Worm (Caenorhabditis elegans) whole organism, young adult: ENCODE data around the gene F55C12.4.

Source experiments
- B0019.2 ChIP-seq: fragments of 200-800 bp; sonication (Bioruptor generic); conservative IDR thresholded peaks from 2 replicates; pipeline ENCODE4 v1.3.6; 2022; ENCODE audit warnings: missing genetic modification reagents, missing genetic modification characterization, missing compliant biosample characterization
- C06A6.2 ChIP-seq: fragments of 200-800 bp; sonication (Bioruptor generic); conservative IDR thresholded peaks from 2 replicates; pipeline ENCODE4 v1.3.6; 2022; ENCODE audit warnings: missing genetic modification characterization, missing compliant biosample characterization
- C17E4.6 ChIP-seq: fragments of 200-800 bp; sonication (Bioruptor generic); IDR thresholded peaks from 2 replicates; pipeline ENCODE4 v1.3.6; 2022; ENCODE audit warnings: missing genetic modification reagents, missing genetic modification characterization, missing compliant biosample characterization
- F22D6.2 ChIP-seq: sonication (generic microtip); optimal IDR thresholded peaks from 2 replicates; lab custom pipeline; 2016; ENCODE audit warnings: mild to moderate bottlenecking, missing genetic modification characterization, missing compliant biosample characterization
- F23B12.7 ChIP-seq: sonication (generic microtip); optimal IDR thresholded peaks from 2 replicates; lab custom pipeline; 2017; ENCODE audit warnings: missing genetic modification characterization, mild to moderate bottlenecking, missing compliant biosample characterization, antibody characterized with exemption, moderate library complexity; ENCODE audit not compliant: insufficient read depth
- F33H1.4 ChIP-seq: fragments of 200-800 bp; sonication (Bioruptor generic); IDR thresholded peaks from 2 replicates; pipeline ENCODE4 v1.3.6; 2022; ENCODE audit warnings: missing genetic modification reagents, missing genetic modification characterization, missing compliant biosample characterization
- F37B4.10 ChIP-seq: fragments of 200-800 bp; sonication (Bioruptor generic); IDR thresholded peaks from 2 replicates; pipeline ENCODE4 v1.3.6; 2022; ENCODE audit warnings: missing genetic modification characterization, missing compliant biosample characterization
- F49E8.2 ChIP-seq: sonication (generic microtip); optimal IDR thresholded peaks from 3 replicates; lab custom pipeline; 2017; ENCODE audit warnings: missing genetic modification characterization, mild to moderate bottlenecking, missing compliant biosample characterization, antibody characterized with exemption, moderate library complexity; ENCODE audit not compliant: insufficient read depth
- Y53F4B.3 ChIP-seq: fragments of 200-800 bp; sonication (Bioruptor generic); IDR thresholded peaks from 2 replicates; pipeline ENCODE4 v1.3.6; 2022; ENCODE audit warnings: missing genetic modification reagents, missing genetic modification characterization, missing compliant biosample characterization
- Y67H2A.10 ChIP-seq: fragments of 200-800 bp; sonication (Bioruptor generic); conservative IDR thresholded peaks from 2 replicates; pipeline ENCODE4 v1.3.6; 2022; ENCODE audit warnings: missing genetic modification reagents, missing genetic modification characterization, missing compliant biosample characterization
- Y79H2A.3 ChIP-seq: fragments of 200-800 bp; sonication (Bioruptor generic); conservative IDR thresholded peaks from 2 replicates; pipeline ENCODE4 v1.3.6; 2022; ENCODE audit warnings: missing genetic modification reagents, missing genetic modification characterization, missing compliant biosample characterization
- ZK185.1 ChIP-seq: sonication (generic microtip); optimal IDR thresholded peaks from 2 replicates; lab custom pipeline; 2016; ENCODE audit warnings: mild to moderate bottlenecking, missing genetic modification characterization, missing compliant biosample characterization; ENCODE audit not compliant: poor library complexity, severe bottlenecking
- aptf-2 ChIP-seq: fragments of 200-800 bp; sonication (Bioruptor generic); conservative IDR thresholded peaks from 2 replicates; pipeline ENCODE4 v1.3.6; 2022; ENCODE audit warnings: missing genetic modification reagents, missing genetic modification characterization, missing compliant biosample characterization
- attf-5 ChIP-seq: fragments of 200-800 bp; sonication (Bioruptor generic); optimal IDR thresholded peaks from 2 replicates; lab custom pipeline; 2018; ENCODE audit warnings: mild to moderate bottlenecking, missing genetic modification characterization, missing compliant biosample characterization
- attf-6 ChIP-seq: fragments of 200-800 bp; sonication (Bioruptor generic); IDR thresholded peaks from 2 replicates; pipeline ENCODE4 v1.3.6; 2022; ENCODE audit warnings: missing genetic modification reagents, missing genetic modification characterization, missing compliant biosample characterization
- bed-1 ChIP-seq: fragments of 200-800 bp; sonication (Bioruptor generic); IDR thresholded peaks from 2 replicates; pipeline ENCODE4 v1.3.6; 2022; ENCODE audit warnings: missing genetic modification reagents, missing genetic modification characterization, missing compliant biosample characterization
- bed-2 ChIP-seq: fragments of 200-800 bp; sonication (Bioruptor generic); IDR thresholded peaks from 2 replicates; pipeline ENCODE4 v1.3.6; 2022; ENCODE audit warnings: missing genetic modification reagents, missing genetic modification characterization, missing compliant biosample characterization
- ccch-3 ChIP-seq: fragments of 200-800 bp; sonication (Bioruptor generic); optimal IDR thresholded peaks from 2 replicates; lab custom pipeline; 2018; ENCODE audit warnings: mild to moderate bottlenecking, missing genetic modification characterization, missing compliant biosample characterization
- cebp-1 ChIP-seq, 2 experiments: fragments of 200-800 bp in 1 of 2; sonication (Bioruptor generic) in 1 of 2; sonication (generic microtip) in 1 of 2; IDR thresholded peaks in 1 of 2; optimal IDR thresholded peaks in 1 of 2; 2 replicates each; pipeline versions ENCODE4 v1.3.6 to Lab custom; 2017 to 2022; ENCODE audit warnings: missing compliant biosample characterization in 2 of 2, missing genetic modification characterization in 2 of 2, mild to moderate bottlenecking in 1 of 2, missing genetic modification reagents in 1 of 2, moderate library complexity in 1 of 2
- ceh-100 ChIP-seq: fragments of 200-800 bp; sonication (Bioruptor generic); IDR thresholded peaks from 2 replicates; pipeline ENCODE4 v1.3.6; 2022; ENCODE audit warnings: missing genetic modification reagents, missing genetic modification characterization, missing compliant biosample characterization
- ceh-91 ChIP-seq: fragments of 200-800 bp; sonication (Bioruptor generic); IDR thresholded peaks from 2 replicates; pipeline ENCODE4 v1.3.6; 2022; ENCODE audit warnings: missing genetic modification reagents, missing genetic modification characterization, missing compliant biosample characterization
- chd-7 ChIP-seq: sonication (generic microtip); optimal IDR thresholded peaks from 2 replicates; lab custom pipeline; 2016; ENCODE audit warnings: mild to moderate bottlenecking, missing genetic modification characterization, moderate library complexity, missing compliant biosample characterization
- die-1 ChIP-seq: sonication (generic microtip); optimal IDR thresholded peaks from 2 replicates; lab custom pipeline; 2016; ENCODE audit warnings: missing genotype, mild to moderate bottlenecking, missing genetic modification characterization, missing compliant biosample characterization
- dox-1 ChIP-seq: fragments of 200-800 bp; sonication (Bioruptor generic); IDR thresholded peaks from 2 replicates; pipeline ENCODE4 v1.3.6; 2022; ENCODE audit warnings: missing genetic modification reagents, missing genetic modification characterization, missing compliant biosample characterization
- dpl-1 ChIP-seq: fragments of 150-350 bp; optimal IDR thresholded peaks from 2 replicates; lab custom pipeline; 2014; ENCODE audit warnings: missing biosample characterization, missing genetic modification reagents, missing genetic modification characterization
- efl-1 ChIP-seq: fragments of 150-350 bp; optimal IDR thresholded peaks from 2 replicates; lab custom pipeline; 2014; ENCODE audit warnings: missing biosample characterization, missing genetic modification reagents, missing genetic modification characterization
- egl-18 ChIP-seq: fragments of 200-800 bp; sonication (Bioruptor generic); IDR thresholded peaks from 2 replicates; pipeline ENCODE4 v1.3.6; 2022; ENCODE audit warnings: missing genetic modification reagents, missing genetic modification characterization, missing compliant biosample characterization
- egrh-3 ChIP-seq: fragments of 200-800 bp; sonication (Bioruptor generic); IDR thresholded peaks from 2 replicates; pipeline ENCODE4 v1.3.6; 2022; ENCODE audit warnings: missing genetic modification reagents, missing genetic modification characterization, missing compliant biosample characterization
- ets-4 ChIP-seq: fragments of 200-800 bp; sonication (Bioruptor generic); optimal IDR thresholded peaks from 2 replicates; lab custom pipeline; 2018; ENCODE audit warnings: mild to moderate bottlenecking, missing genetic modification characterization, missing compliant biosample characterization
- let-607 ChIP-seq, 2 experiments: fragments of 200-800 bp in 1 of 2; sonication (Bioruptor generic) in 1 of 2; sonication (generic microtip) in 1 of 2; optimal IDR thresholded peaks; 2 replicates each; lab custom pipeline; 2016 to 2018; ENCODE audit warnings: mild to moderate bottlenecking in 2 of 2, missing compliant biosample characterization in 2 of 2, missing genetic modification characterization in 2 of 2, moderate library complexity in 2 of 2, missing genotype in 1 of 2
- lin-35 ChIP-seq, 3 experiments: fragments of 150-350 bp in 2 of 3; sonication (generic microtip) in 1 of 3; optimal IDR thresholded peaks; 2 replicates each; lab custom pipeline; 2014 to 2018; ENCODE audit warnings: missing biosample characterization in 3 of 3, missing genetic modification characterization in 3 of 3, missing genetic modification reagents in 3 of 3
- lin-40 ChIP-seq: sonication (generic microtip); optimal IDR thresholded peaks from 2 replicates; lab custom pipeline; 2016; ENCODE audit warnings: missing genetic modification characterization, mild to moderate bottlenecking, missing compliant biosample characterization, missing genotype, missing genetic modification reagents
- lin-54 ChIP-seq: fragments of 200-800 bp; sonication (Bioruptor generic); optimal IDR thresholded peaks from 2 replicates; lab custom pipeline; 2018; ENCODE audit warnings: mild to moderate bottlenecking, missing genetic modification characterization, missing compliant biosample characterization
- lsl-1 ChIP-seq: fragments of 200-800 bp; sonication (Bioruptor generic); optimal IDR thresholded peaks from 2 replicates; lab custom pipeline; 2018; ENCODE audit warnings: mild to moderate bottlenecking, missing genetic modification characterization, moderate library complexity, missing compliant biosample characterization
- madf-6 ChIP-seq: fragments of 200-800 bp; sonication (Bioruptor generic); IDR thresholded peaks from 2 replicates; pipeline ENCODE4 v1.3.6; 2022; ENCODE audit warnings: missing genetic modification reagents, missing genetic modification characterization, missing compliant biosample characterization
- madf-8 ChIP-seq: fragments of 200-800 bp; sonication (Bioruptor generic); conservative IDR thresholded peaks from 2 replicates; pipeline ENCODE4 v1.3.6; 2022; ENCODE audit warnings: missing genetic modification reagents, missing genetic modification characterization, missing compliant biosample characterization
- mcd-1 ChIP-seq: fragments of 200-800 bp; sonication (Bioruptor generic); IDR thresholded peaks from 2 replicates; pipeline ENCODE4 v1.3.6; 2022; ENCODE audit warnings: missing genetic modification reagents, missing genetic modification characterization, missing compliant biosample characterization
- nfyb-1 ChIP-seq: fragments of 200-800 bp; sonication (Bioruptor generic); IDR thresholded peaks from 2 replicates; pipeline ENCODE4 v1.3.6; 2022; ENCODE audit warnings: missing genetic modification reagents, missing genetic modification characterization, missing compliant biosample characterization
- nhr-80 ChIP-seq: sonication (generic microtip); optimal IDR thresholded peaks from 2 replicates; lab custom pipeline; 2016; ENCODE audit warnings: missing genetic modification characterization, missing compliant biosample characterization
- pha-4 ChIP-seq: fragments of 150-350 bp; sonication (generic microtip); optimal IDR thresholded peaks from 2 replicates; lab custom pipeline; 2014; ENCODE audit warnings: missing biosample characterization, missing genetic modification reagents, missing genetic modification characterization
- snpc-1.1 ChIP-seq: sonication (generic microtip); optimal IDR thresholded peaks from 2 replicates; lab custom pipeline; 2017; ENCODE audit warnings: missing genetic modification characterization, mild to moderate bottlenecking, missing compliant biosample characterization, antibody characterized with exemption, moderate library complexity, missing genotype, missing genetic modification reagents; ENCODE audit not compliant: insufficient read depth
- ztf-28 ChIP-seq: fragments of 200-800 bp; sonication (Bioruptor generic); IDR thresholded peaks from 2 replicates; pipeline ENCODE4 v1.3.6; 2022; ENCODE audit warnings: missing genetic modification reagents, missing genetic modification characterization, missing compliant biosample characterization
- ztf-6 ChIP-seq: fragments of 200-800 bp; sonication (Bioruptor generic); IDR thresholded peaks from 2 replicates; pipeline ENCODE4 v1.3.6; 2022; ENCODE audit warnings: missing genetic modification reagents, missing genetic modification characterization, missing compliant biosample characterization

The F55C12.4 gene

DNA sequence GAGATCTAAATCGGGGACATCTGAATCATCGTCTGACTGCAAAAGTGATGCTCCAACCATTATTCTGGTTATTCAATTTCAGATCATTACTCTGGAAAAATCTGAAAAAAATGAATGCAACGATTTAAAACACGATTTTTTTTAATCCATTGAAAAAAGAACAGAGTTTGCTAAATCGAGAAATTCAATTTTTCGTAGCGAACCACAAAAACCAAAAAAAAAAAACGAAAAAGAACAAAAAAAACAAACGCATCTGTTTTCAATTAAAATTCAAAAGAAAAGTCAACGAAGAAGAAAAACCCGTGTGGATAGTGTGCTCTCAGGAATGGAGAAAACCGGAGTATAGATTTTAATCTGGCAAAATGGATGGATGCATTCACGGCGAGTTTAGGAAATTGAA is at the start of gene F55C12.4:
Gene F55C12.4, minus strand, starts transcription at position 101 of the 400 bp plus-strand sequence.
- TF ChIP-seq ztf-28 (GFP tag; lab: Robert Waterston, UW) (no peak), F49E8.2 (no peak), ets-4 (GFP tag; lab: Kevin White, UChicago) (no peak), bed-1 (GFP tag; lab: Robert Waterston, UW) (no peak), ztf-6 (GFP tag; lab: Robert Waterston, UW) (no peak), lin-35 (GFP tag; optimal IDR thresholded peaks at IDR 0.05; lab: Kevin White, UChicago) (no peak), F22D6.2 (tag; lab: Kevin White, UChicago) (no peak), lin-40 (tag; lab: Kevin White, UChicago) (no peak), Y53F4B.3 (GFP tag; lab: Robert Waterston, UW) (no peak), F37B4.10 (GFP tag; lab: Robert Waterston, UW) (no peak), egrh-3 (GFP tag; lab: Robert Waterston, UW) (no peak), ccch-3 (no peak), C17E4.6 (GFP tag; lab: Robert Waterston, UW) (no peak), dox-1 (GFP tag; lab: Robert Waterston, UW) (no peak), attf-6 (GFP tag; lab: Robert Waterston, UW) (no peak)

- TF ChIP-seq bed-2 (GFP tag; lab: Robert Waterston, UW): no peak
- peak; percentile 71 for TF ChIP-seq nhr-80
- no peak for TF ChIP-seq ceh-91
- 0 out of 2 replicates have a peak, but pooled peaks have one; percentile 8 for TF ChIP-seq madf-6 (GFP tag; lab: Robert Waterston, UW)
- 0 out of 2 replicates have a peak, but pooled peaks have one; percentile 14 for TF ChIP-seq ceh-100 (GFP tag; lab: Robert Waterston, UW)
- TF ChIP-seq F33H1.4 (GFP tag; lab: Robert Waterston, UW): no peak
- peak; percentile 81 for TF ChIP-seq F23B12.7
- TF ChIP-seq cebp-1 (GFP tag; IDR thresholded peaks at IDR 0.05; lab: Robert Waterston, UW): no peak
- TF ChIP-seq cebp-1 (tag; optimal IDR thresholded peaks at IDR 0.05; lab: Kevin White, UChicago): peak; percentile 34
- TF ChIP-seq mcd-1: peak; percentile 82
- TF ChIP-seq dox-1 (GFP tag; lab: Robert Waterston, UW): peak; percentile 54
- peak; percentile 30 for TF ChIP-seq lin-54
- TF ChIP-seq attf-5: peak; percentile 63
- TF ChIP-seq, all 124 proteins: peak for 9
Observed at ce11 chrII:5907482-5907881, 49.3 kb upstream of the F55C12.4 start, which contains the start of gene vps-35. vps-35 (plus strand) TSS chrII:5907816.

DNA sequence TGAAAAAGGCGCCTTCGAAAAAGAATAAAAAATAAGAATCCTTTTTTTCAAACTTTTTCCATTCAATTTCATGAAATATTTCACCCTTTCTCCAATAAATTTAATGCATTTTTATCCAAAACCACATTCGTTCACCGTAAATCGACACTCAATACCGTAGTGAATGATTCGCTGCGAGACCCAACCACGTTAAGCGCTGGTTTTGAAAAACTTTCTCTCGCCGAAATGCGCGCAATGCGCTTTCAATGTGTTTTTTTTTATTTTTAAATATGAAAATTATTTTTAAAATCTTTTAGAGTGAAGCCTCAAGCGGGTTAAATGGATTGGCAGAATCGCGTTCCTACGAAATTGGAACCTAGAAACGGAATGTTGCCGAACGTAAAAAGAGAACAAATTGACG is 48.1 kb upstream of the F55C12.4 start, which contains the start of gene F59G1.8:
Gene F59G1.8, plus strand, starts transcription at position 293 of the 400 bp plus-strand sequence.
- TF ChIP-seq C06A6.2: no peak
- peak; percentile 64 for TF ChIP-seq lsl-1 (GFP tag; lab: Kevin White, UChicago)
- TF ChIP-seq chd-7: no peak
- no peak for TF ChIP-seq pha-4 (tag; lab: Kevin White, UChicago)
- TF ChIP-seq B0019.2 (GFP tag; lab: Robert Waterston, UW): no peak
- 0 out of 2 replicates have a peak, but pooled peaks have one; percentile 17 for TF ChIP-seq aptf-2 (GFP tag; lab: Robert Waterston, UW)
- TF ChIP-seq bed-2 (GFP tag; lab: Robert Waterston, UW): no peak
- no peak for TF ChIP-seq Y67H2A.10 (GFP tag; lab: Robert Waterston, UW)
- TF ChIP-seq ZK185.1: no peak
- TF ChIP-seq Y79H2A.3 (GFP tag; lab: Robert Waterston, UW): no peak
- TF ChIP-seq ztf-6 (GFP tag; lab: Robert Waterston, UW): no peak
- TF ChIP-seq madf-6 (GFP tag; lab: Robert Waterston, UW): peak; percentile 76
- TF ChIP-seq let-607 (tag; optimal IDR thresholded peaks at IDR 0.05; lab: Kevin White, UChicago): no peak
- no peak for TF ChIP-seq die-1 (tag; lab: Kevin White, UChicago)
- peak; percentile 30; the same call in 1 of the 2 replicates for TF ChIP-seq ceh-91
- no peak for TF ChIP-seq egl-18 (GFP tag; lab: Robert Waterston, UW)
- peak; percentile 66 for TF ChIP-seq efl-1
- no peak for TF ChIP-seq F37B4.10 (GFP tag; lab: Robert Waterston, UW)
- no peak for TF ChIP-seq snpc-1.1 (tag; lab: Kevin White, UChicago)
- peak; percentile 34 for TF ChIP-seq dpl-1 (GFP tag; lab: Kevin White, UChicago)
- TF ChIP-seq madf-8 (GFP tag; lab: Robert Waterston, UW): peak; percentile 64
- no peak for TF ChIP-seq nfyb-1 (GFP tag; lab: Robert Waterston, UW)
- peak; percentile 73 for TF ChIP-seq F33H1.4 (GFP tag; lab: Robert Waterston, UW)
